2 fruit fly cellular contexts compared by ENCODE assay signal in genomic region chrX:4173381-4173780, dm6.
TF ChIP-seq lines count a peak whose summit lies in the region.

No protein-coding gene starts in this region.

- no peak for TF ChIP-seq CTCF in whole organism, embryonic (GFP tag; optimal IDR thresholded peaks at IDR 0.05; lab: Kevin White, UChicago)

TF ChIP-seq in whole organism, embryonic, 481 proteins besides CTCF, POLR2A, EP300 and RAD21:
- TF ChIP-seq h (optimal IDR thresholded peaks at IDR 0.05; lab: Kevin White, UChicago) (no peak), Ets65A (GFP tag; lab: Kevin White, UChicago) (peak; percentile 78), CG3163 (GFP tag; optimal IDR thresholded peaks at IDR 0.05; lab: Kevin White, UChicago) (no peak), org-1 (GFP tag; optimal IDR thresholded peaks at IDR 0.05; lab: Kevin White, UChicago) (no peak)

TF ChIP-seq in whole organism, prepupa, 60 proteins besides CTCF, POLR2A, EP300 and RAD21:
- TF ChIP-seq CG6276 (GFP tag; optimal IDR thresholded peaks at IDR 0.05; lab: Kevin White, UChicago): no peak
- peak; percentile 79 for TF ChIP-seq CG8319 (GFP tag; optimal IDR thresholded peaks at IDR 0.05; lab: Kevin White, UChicago)
- TF ChIP-seq svp (GFP tag; lab: Kevin White, UChicago): peak; percentile 26
